Worm (Caenorhabditis elegans) whole organism, L3 larva: ENCODE results near the gene gly-8.

Experiments used
- ceh-82 ChIP-seq: fragments of 150-350 bp; optimal IDR thresholded peaks from 2 replicates; lab custom pipeline; 2014; ENCODE audit warnings: missing biosample characterization, missing genetic modification characterization
- elt-2 ChIP-seq: sonication (generic microtip); optimal IDR thresholded peaks from 2 replicates; lab custom pipeline; 2016; ENCODE audit warnings: missing genetic modification reagents, mild to moderate bottlenecking, missing genetic modification characterization, missing compliant biosample characterization
- nhr-12 ChIP-seq: fragments of 150-350 bp; optimal IDR thresholded peaks from 2 replicates; lab custom pipeline; 2014; ENCODE audit warnings: missing biosample characterization, missing genetic modification characterization
- nhr-237 ChIP-seq: fragments of 150-350 bp; optimal IDR thresholded peaks from 2 replicates; lab custom pipeline; 2014; ENCODE audit warnings: missing biosample characterization, missing genetic modification characterization
- pha-4 ChIP-seq: fragments of 150-350 bp; optimal IDR thresholded peaks from 2 replicates; lab custom pipeline; 2014; ENCODE audit warnings: missing biosample characterization, missing genetic modification reagents, missing genetic modification characterization
- snpc-4 ChIP-seq: fragments of 150-350 bp; optimal IDR thresholded peaks from 2 replicates; lab custom pipeline; 2014; ENCODE audit warnings: missing biosample characterization, missing genetic modification characterization
- unc-39 ChIP-seq: sonication (generic microtip); optimal IDR thresholded peaks from 4 replicates; lab custom pipeline; 2017; ENCODE audit warnings: missing biosample characterization, missing genetic modification characterization
- zag-1 ChIP-seq: fragments of 150-350 bp; optimal IDR thresholded peaks from 2 replicates; lab custom pipeline; 2014; ENCODE audit warnings: missing biosample characterization, missing genetic modification characterization
- ztf-4 ChIP-seq: fragments of 150-350 bp; optimal IDR thresholded peaks from 2 replicates; lab custom pipeline; 2014; ENCODE audit warnings: missing biosample characterization, missing genetic modification characterization

ce11 chrIII:11660736-11661135 is 35.7 kb downstream of the gly-8 start:
- TF ChIP-seq unc-39 (tag; lab: Kevin White, UChicago) (no peak), nhr-237 (tag; lab: Kevin White, UChicago) (no peak), ceh-82 (tag; lab: Kevin White, UChicago) (no peak), elt-2 (no peak), nhr-12 (tag; lab: Kevin White, UChicago) (no peak), ztf-4 (tag; lab: Kevin White, UChicago) (no peak), snpc-4 (tag; lab: Kevin White, UChicago) (no peak), zag-1 (tag; lab: Kevin White, UChicago) (no peak), pha-4 (tag; lab: Kevin White, UChicago) (peak; percentile 26)
